Fruit fly (Drosophila melanogaster) whole organism, embryonic: ENCODE measurements around the gene mRpS10.

Source experiments
- Aef1 ChIP-seq: fragments of 200-800 bp; sonication (Bioruptor generic); IDR thresholded peaks from 3 replicates; pipeline ENCODE4 v1.3.6; 2022; ENCODE audit warnings: missing biosample characterization, missing genetic modification characterization
- Awh ChIP-seq: fragments of 200-800 bp; sonication (Bioruptor generic); IDR thresholded peaks from 2 replicates; pipeline ENCODE4, ENCODE4 v1.3.6; 2022; ENCODE audit warnings: missing biosample characterization, missing genetic modification characterization
- B-H2 ChIP-seq: fragments of 200-800 bp; sonication (Bioruptor generic); optimal IDR thresholded peaks from 2 replicates; lab custom pipeline; 2018; ENCODE audit warnings: missing biosample characterization, mild to moderate bottlenecking, missing genetic modification characterization
- CG10543 ChIP-seq: fragments of 200-800 bp; sonication (Bioruptor generic); optimal IDR thresholded peaks from 3 replicates; lab custom pipeline; 2017; ENCODE audit warnings: missing biosample characterization, mild to moderate bottlenecking, missing genetic modification characterization, moderate library complexity
- CG10959 ChIP-seq: fragments of 200-800 bp; sonication (Bioruptor generic); IDR thresholded peaks from 2 replicates; pipeline ENCODE4 v1.3.6; 2022; ENCODE audit warnings: missing biosample characterization, missing genetic modification characterization
- CG11093 ChIP-seq: fragments of 200-800 bp; sonication (Bioruptor generic); IDR thresholded peaks from 3 replicates; pipeline ENCODE4 v1.3.6; 2022; ENCODE audit warnings: missing biosample characterization, missing genetic modification characterization
- CG13296 ChIP-seq: fragments of 200-800 bp; sonication (Bioruptor generic); optimal IDR thresholded peaks from 3 replicates; lab custom pipeline; 2018; ENCODE audit warnings: missing biosample characterization, mild to moderate bottlenecking, missing genetic modification characterization
- CG13894 ChIP-seq: fragments of 200-800 bp; sonication (Bioruptor generic); optimal IDR thresholded peaks from 3 replicates; lab custom pipeline; 2018; ENCODE audit warnings: missing biosample characterization, mild to moderate bottlenecking, missing genetic modification characterization, moderate library complexity
- CG14710 ChIP-seq: fragments of 200-800 bp; sonication (Bioruptor generic); optimal IDR thresholded peaks from 3 replicates; lab custom pipeline; 2019; ENCODE audit warnings: missing biosample characterization, mild to moderate bottlenecking, missing genetic modification characterization, moderate library complexity
- CG1792 ChIP-seq: fragments of 200-800 bp; sonication (Bioruptor generic); optimal IDR thresholded peaks from 2 replicates; lab custom pipeline; 2016; ENCODE audit warnings: missing biosample characterization, missing genetic modification characterization
- CG18476 ChIP-seq: fragments of 200-800 bp; sonication (Bioruptor generic); optimal IDR thresholded peaks from 2 replicates; lab custom pipeline; 2016; ENCODE audit warnings: missing biosample characterization, mild to moderate bottlenecking, missing genetic modification characterization
- CG18599 ChIP-seq: fragments of 200-800 bp; sonication (Bioruptor generic); optimal IDR thresholded peaks from 3 replicates; lab custom pipeline; 2017; ENCODE audit warnings: missing biosample characterization, missing genetic modification characterization, mild to moderate bottlenecking, moderate library complexity, missing genetic modification reagents
- CG2678 ChIP-seq: fragments of 200-800 bp; sonication (Bioruptor generic); optimal IDR thresholded peaks from 3 replicates; lab custom pipeline; 2019; ENCODE audit warnings: missing biosample characterization, mild to moderate bottlenecking, missing genetic modification characterization, moderate library complexity
- CG2889 ChIP-seq: fragments of 200-800 bp; sonication (Bioruptor generic); IDR thresholded peaks from 3 replicates; pipeline ENCODE4 v1.3.6; 2022; ENCODE audit warnings: missing biosample characterization, missing genetic modification characterization
- CG31365 ChIP-seq: fragments of 200-800 bp; sonication (Bioruptor generic); optimal IDR thresholded peaks from 2 replicates; lab custom pipeline; 2018; ENCODE audit warnings: missing biosample characterization, mild to moderate bottlenecking, missing genetic modification characterization
- CG31388 ChIP-seq: fragments of 200-800 bp; sonication (Bioruptor generic); optimal IDR thresholded peaks from 2 replicates; lab custom pipeline; 2016; ENCODE audit warnings: missing biosample characterization, missing genetic modification characterization
- CG33213 ChIP-seq: fragments of 200-800 bp; sonication (Bioruptor generic); optimal IDR thresholded peaks from 3 replicates; lab custom pipeline; 2016; ENCODE audit warnings: missing biosample characterization, missing genetic modification characterization
- CG6765 ChIP-seq: fragments of 200-800 bp; sonication (Bioruptor generic); optimal IDR thresholded peaks from 3 replicates; lab custom pipeline; 2017; ENCODE audit warnings: missing biosample characterization, mild to moderate bottlenecking, missing genetic modification characterization
- CG7987 ChIP-seq: fragments of 200-800 bp; sonication (Bioruptor generic); optimal IDR thresholded peaks from 2 replicates; lab custom pipeline; 2018; ENCODE audit warnings: missing biosample characterization, mild to moderate bottlenecking, missing genetic modification characterization, moderate library complexity
- CG8359 ChIP-seq: fragments of 200-800 bp; sonication (Bioruptor generic); optimal IDR thresholded peaks from 2 replicates; lab custom pipeline; 2017; ENCODE audit warnings: missing biosample characterization, mild to moderate bottlenecking, missing genetic modification characterization, borderline replicate concordance
- D19A ChIP-seq: fragments of 200-800 bp; optimal IDR thresholded peaks from 3 replicates; lab custom pipeline; 2019; ENCODE audit warnings: missing biosample characterization, mild to moderate bottlenecking, missing genetic modification characterization, moderate library complexity
- Fer1 ChIP-seq: fragments of 200-800 bp; sonication (Bioruptor generic); optimal IDR thresholded peaks from 2 replicates; lab custom pipeline; 2017; ENCODE audit warnings: missing biosample characterization, mild to moderate bottlenecking, missing genetic modification characterization
- HHEX ChIP-seq: fragments of 200-800 bp; sonication (Bioruptor generic); optimal IDR thresholded peaks from 3 replicates; lab custom pipeline; 2017; ENCODE audit warnings: missing biosample characterization, mild to moderate bottlenecking, missing genetic modification characterization, missing genetic modification reagents
- MBD-R2 ChIP-seq: fragments of 200-800 bp; sonication (Bioruptor generic); IDR thresholded peaks from 2 replicates; pipeline ENCODE4 v1.3.6; 2022; ENCODE audit warnings: missing biosample characterization, missing genetic modification characterization
- Med ChIP-seq: fragments of 200-800 bp; sonication (Bioruptor generic); peaks from one replicate; lab custom pipeline; 2016; ENCODE audit warnings: missing biosample characterization, missing genetic modification characterization, mild to moderate bottlenecking, inconsistent platforms, moderate library complexity
- Pdp1 ChIP-seq, 2 experiments: fragments of 200-800 bp; sonication (Bioruptor generic); optimal IDR thresholded peaks; 3 replicates each; lab custom pipeline; 2016; ENCODE audit warnings: missing biosample characterization in 2 of 2, missing genetic modification characterization in 2 of 2, mild to moderate bottlenecking in 1 of 2, moderate library complexity in 1 of 2
- TFAM ChIP-seq: fragments of 200-800 bp; sonication (Bioruptor generic); optimal IDR thresholded peaks from 2 replicates; lab custom pipeline; 2017; ENCODE audit warnings: missing biosample characterization, missing genetic modification characterization, inconsistent platforms
- YL-1 ChIP-seq: fragments of 200-800 bp; sonication (Bioruptor generic); optimal IDR thresholded peaks from 3 replicates; lab custom pipeline; 2017; ENCODE audit warnings: missing biosample characterization, mild to moderate bottlenecking, missing genetic modification characterization
- cad ChIP-seq: fragments of >200 bp; optimal IDR thresholded peaks from 2 replicates; lab custom pipeline; 2017; ENCODE audit warnings: missing biosample characterization, missing genetic modification characterization
- cas ChIP-seq: fragments of 200-800 bp; sonication (Bioruptor generic); IDR thresholded peaks from 2 replicates; pipeline ENCODE4 v1.3.6; 2022; ENCODE audit warnings: missing biosample characterization, missing genetic modification characterization
- crol ChIP-seq: fragments of 200-800 bp; sonication (Bioruptor generic); IDR thresholded peaks from 2 replicates; pipeline ENCODE4 v1.3.6; 2022; ENCODE audit warnings: missing biosample characterization, missing genetic modification characterization
- cwo ChIP-seq: fragments of 200-800 bp; sonication (Bioruptor generic); optimal IDR thresholded peaks from 3 replicates; lab custom pipeline; 2017; ENCODE audit warnings: missing biosample characterization, missing genetic modification characterization, mild to moderate bottlenecking, moderate library complexity, missing genetic modification reagents
- dimm ChIP-seq: fragments of 200-800 bp; sonication (Bioruptor generic); IDR thresholded peaks from 2 replicates; pipeline ENCODE4 v1.3.6; 2022; ENCODE audit warnings: missing biosample characterization, missing genetic modification characterization
- dpn ChIP-seq, 2 experiments: fragments of 200-800 bp; sonication (Bioruptor generic); optimal IDR thresholded peaks; 3 replicates each; lab custom pipeline; 2016; ENCODE audit warnings: missing biosample characterization in 2 of 2, missing genetic modification characterization in 2 of 2
- eve ChIP-seq, 2 experiments: fragments of >200 bp; optimal IDR thresholded peaks; 2 replicates each; lab custom pipeline; 2017; ENCODE audit warnings: missing biosample characterization in 2 of 2, missing genetic modification characterization in 2 of 2
- grau ChIP-seq: fragments of 200-800 bp; optimal IDR thresholded peaks from 3 replicates; lab custom pipeline; 2019; ENCODE audit warnings: missing biosample characterization, mild to moderate bottlenecking, missing genetic modification characterization, moderate library complexity
- insv ChIP-seq, 2 experiments: fragments of 200-800 bp; sonication (Bioruptor generic); optimal IDR thresholded peaks; 3 replicates each; lab custom pipeline; 2016 to 2018; ENCODE audit warnings: missing biosample characterization in 2 of 2, missing genetic modification characterization in 2 of 2
- lab ChIP-seq: fragments of 200-800 bp; sonication (Bioruptor generic); optimal IDR thresholded peaks from 3 replicates; lab custom pipeline; 2017; ENCODE audit warnings: missing biosample characterization, missing genetic modification characterization, mild to moderate bottlenecking, moderate library complexity, missing genetic modification reagents
- mirr ChIP-seq: fragments of 200-800 bp; sonication (Bioruptor generic); optimal IDR thresholded peaks from 3 replicates; lab custom pipeline; 2018; ENCODE audit warnings: missing biosample characterization, mild to moderate bottlenecking, missing genetic modification characterization
- nom ChIP-seq: fragments of 200-800 bp; sonication (Bioruptor generic); optimal IDR thresholded peaks from 2 replicates; lab custom pipeline; 2017; ENCODE audit warnings: missing biosample characterization, missing genetic modification characterization, mild to moderate bottlenecking, moderate library complexity, missing genetic modification reagents
- p53 ChIP-seq: fragments of 200-800 bp; sonication (Bioruptor generic); optimal IDR thresholded peaks from 2 replicates; lab custom pipeline; 2016; ENCODE audit warnings: missing biosample characterization, missing genetic modification characterization
- schlank ChIP-seq: fragments of 200-800 bp; sonication (Bioruptor generic); optimal IDR thresholded peaks from 2 replicates; lab custom pipeline; 2018; ENCODE audit warnings: missing biosample characterization, mild to moderate bottlenecking, missing genetic modification characterization
- stwl ChIP-seq: fragments of 200-800 bp; sonication (Bioruptor generic); optimal IDR thresholded peaks from 3 replicates; lab custom pipeline; 2018; ENCODE audit warnings: missing biosample characterization, mild to moderate bottlenecking, missing genetic modification characterization, moderate library complexity
- sug ChIP-seq: fragments of 200-800 bp; optimal IDR thresholded peaks from 2 replicates; lab custom pipeline; 2019; ENCODE audit warnings: missing biosample characterization, mild to moderate bottlenecking, missing genetic modification characterization, moderate library complexity

mRpS10 gene

DNA sequence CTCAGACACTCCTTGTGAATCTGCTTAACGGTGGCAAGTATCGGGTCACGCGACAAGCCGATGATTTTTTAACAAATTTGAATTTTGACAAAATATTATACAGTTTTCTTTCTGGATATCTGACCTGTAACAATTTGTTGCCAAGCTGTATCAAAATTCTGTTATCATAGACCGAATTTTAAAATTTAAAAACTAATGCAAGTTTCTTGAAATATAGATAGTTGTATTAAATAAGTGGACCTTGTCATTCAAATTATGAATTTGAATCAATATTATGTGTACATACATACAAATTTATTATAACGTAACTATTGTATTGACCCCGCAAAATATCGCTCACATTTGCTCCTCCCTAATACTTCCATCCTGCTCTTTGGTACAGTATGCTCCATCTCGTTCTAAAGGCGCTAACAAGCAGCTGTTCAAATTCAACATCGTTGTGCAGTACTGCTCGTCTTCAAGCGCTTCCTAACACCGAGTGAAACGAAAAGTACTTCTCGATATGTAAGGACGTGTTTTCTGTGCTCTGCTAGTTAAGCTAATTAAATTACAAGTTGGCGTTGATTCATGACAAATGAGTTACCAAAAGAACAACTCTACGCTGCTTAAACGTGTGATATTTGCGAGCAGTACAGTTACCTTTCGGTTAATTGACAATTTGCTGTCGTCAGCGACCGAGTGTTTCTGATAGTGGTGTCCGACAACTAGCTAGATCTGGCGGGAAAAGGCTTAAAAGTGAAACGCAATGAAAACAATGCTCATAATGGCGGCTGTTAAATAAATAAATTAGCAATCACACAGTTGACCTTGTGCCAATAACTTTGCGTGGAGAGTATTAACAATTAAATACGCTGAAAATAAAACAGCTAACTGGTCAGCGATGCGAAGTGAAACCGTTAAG, 33.1 kb upstream of the mRpS10 start, which contains the start of the genes Kpc1 and CG42542 (continued):
- TF ChIP-seq CG31365 (tag; lab: Kevin White, UChicago): no peak

DNA sequence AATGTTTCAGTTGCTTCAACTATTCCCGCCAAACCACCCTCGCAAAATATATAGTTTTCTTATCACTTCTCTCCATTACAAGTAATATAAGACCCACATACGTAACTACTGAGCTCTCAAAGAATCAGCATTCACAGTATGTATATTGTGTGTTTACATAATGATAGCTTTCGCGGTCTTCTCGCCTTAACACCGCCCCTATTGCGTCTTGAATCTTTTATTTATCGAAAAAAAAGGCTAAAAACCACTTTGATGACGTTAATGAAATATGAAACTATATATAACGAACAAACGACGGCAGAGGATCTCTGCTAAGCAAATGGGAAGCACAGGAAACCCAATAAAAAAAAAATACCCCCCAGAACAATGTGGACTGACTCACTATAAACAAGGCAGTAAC, 32.1 kb upstream of the mRpS10 start:
- TF ChIP-seq CG13296 (GFP tag; lab: Kevin White, UChicago): peak; percentile 20
- no peak for TF ChIP-seq Aef1
- peak; percentile 36; the same call in 1 of the 2 replicates for TF ChIP-seq Awh (GFP tag; lab: Robert Waterston, UW)
- TF ChIP-seq CG7987 (GFP tag; lab: Kevin White, UChicago): peak; percentile 6
- peak; percentile 20 for TF ChIP-seq lab (GFP tag; lab: Kevin White, UChicago)
- peak; percentile 39 for TF ChIP-seq CG10543 (GFP tag; lab: Kevin White, UChicago)
- peak; percentile 24 for TF ChIP-seq CG18476 (GFP tag; lab: Kevin White, UChicago)
- no peak for TF ChIP-seq CG8359 (GFP tag; lab: Kevin White, UChicago)
- no peak for TF ChIP-seq dpn (GFP tag; optimal IDR thresholded peaks at IDR 0.05; lab: Kevin White, UChicago)
- TF ChIP-seq Fer1 (GFP tag; lab: Kevin White, UChicago): peak; percentile 18
- TF ChIP-seq CG6765 (GFP tag; lab: Kevin White, UChicago): peak; percentile 1
- no peak for TF ChIP-seq B-H2
- TF ChIP-seq Pdp1 (GFP tag; optimal IDR thresholded peaks at IDR 0.05; lab: Kevin White, UChicago): peak in 1 of 2 experiments; percentile 74
- peak; percentile 25 for TF ChIP-seq CG13894
- TF ChIP-seq mirr (GFP tag; lab: Kevin White, UChicago): peak; percentile 26
- no peak for TF ChIP-seq D19A (tag; lab: Kevin White, UChicago)
- TF ChIP-seq HHEX (GFP tag; lab: Kevin White, UChicago): peak; percentile 12
- peak; percentile 2 for TF ChIP-seq CG2678 (tag; lab: Kevin White, UChicago)
- TF ChIP-seq sug (tag; lab: Kevin White, UChicago): peak; percentile 24
- TF ChIP-seq CG18599 (GFP tag; lab: Kevin White, UChicago): peak; percentile 5
- peak; percentile 10 for TF ChIP-seq Med (GFP tag; lab: Kevin White, UChicago)

DNA sequence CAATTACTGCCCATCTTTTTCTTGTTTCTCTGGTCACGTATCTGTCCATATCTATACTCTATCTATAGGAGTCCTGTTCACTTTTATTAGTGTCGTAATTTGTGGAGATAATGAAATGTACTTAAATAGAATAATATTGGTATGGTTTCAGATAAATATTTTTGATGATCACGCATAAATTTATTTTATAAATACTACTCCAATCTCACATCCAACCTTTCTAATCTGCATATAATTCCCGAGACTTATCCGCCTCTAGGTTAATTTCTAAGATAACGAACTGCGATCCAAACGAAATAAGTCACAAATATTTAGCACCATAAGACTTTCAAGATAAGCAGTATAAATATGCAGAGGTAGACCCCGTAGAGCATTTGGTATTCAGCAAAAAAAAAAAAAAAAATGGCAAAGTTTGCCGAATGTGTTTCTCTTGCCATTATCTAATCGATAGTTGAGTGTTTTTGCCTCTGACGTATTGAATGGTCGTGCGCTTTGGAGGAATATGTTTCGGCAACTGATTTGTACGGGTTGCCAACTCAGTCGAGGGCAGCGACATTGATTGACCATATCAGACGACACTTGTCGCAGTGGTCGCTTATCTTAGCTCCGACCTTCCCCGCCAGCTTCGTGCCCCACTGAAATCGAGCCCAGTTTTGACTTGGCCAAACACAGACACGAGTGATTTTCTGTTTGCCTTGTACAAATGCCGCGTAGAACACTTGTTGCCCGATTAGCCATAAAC, 31.2 kb upstream of the mRpS10 start:
- TF ChIP-seq CG2889 (GFP tag; lab: Robert Waterston, UW) (no peak), CG33213 (no peak), CG14710 (tag; lab: Kevin White, UChicago) (no peak), dimm (GFP tag; lab: Robert Waterston, UW) (no peak), CG31388 (GFP tag; lab: Kevin White, UChicago) (no peak), p53 (no peak), MBD-R2 (GFP tag; lab: Robert Waterston, UW) (0 out of 2 replicates have a peak, but pooled peaks have one; percentile 8), cad (GFP tag; lab: Kevin White, UChicago) (no peak), schlank (no peak), CG10959 (GFP tag; lab: Robert Waterston, UW) (no peak), stwl (no peak), YL-1 (GFP tag; lab: Kevin White, UChicago) (no peak), nom (GFP tag; lab: Kevin White, UChicago) (no peak), grau (no peak), TFAM (GFP tag; lab: Kevin White, UChicago) (no peak), cwo (GFP tag; lab: Kevin White, UChicago) (peak; percentile 79), CG1792 (GFP tag; lab: Kevin White, UChicago) (no peak), cas (GFP tag; lab: Robert Waterston, UW) (no peak), D19A (tag; lab: Kevin White, UChicago) (peak; percentile 74), eve (GFP tag; optimal IDR thresholded peaks at IDR 0.05; lab: Kevin White, UChicago) (no peak), CG11093 (GFP tag; lab: Robert Waterston, UW) (no peak), insv (GFP tag; optimal IDR thresholded peaks at IDR 0.05; lab: Kevin White, UChicago) (no peak), crol (GFP tag; lab: Robert Waterston, UW) (peak; percentile 64; the same call in 1 of the 2 replicates)
